Fruit fly (Drosophila melanogaster) Kc167 (cell line): Measurements from ENCODE around the gene Pura.

ENCODE experiments used
- Myc ChIP-seq: fragments of >200 bp; optimal IDR thresholded peaks from 2 replicates; lab custom pipeline; 2017; ENCODE audit warnings: missing external identifiers
- Sin3A ChIP-seq: fragments of >200 bp; optimal IDR thresholded peaks from 2 replicates; lab custom pipeline; 2018; ENCODE audit warnings: missing external identifiers
- h ChIP-seq: fragments of >200 bp; optimal IDR thresholded peaks from 3 replicates; lab custom pipeline; 2018; ENCODE audit warnings: missing external identifiers
- insv ChIP-seq: fragments of >200 bp; optimal IDR thresholded peaks from 3 replicates; lab custom pipeline; 2018; ENCODE audit warnings: missing external identifiers
- psq ChIP-seq: fragments of >200 bp; optimal IDR thresholded peaks from 2 replicates; lab custom pipeline; 2017; ENCODE audit warnings: missing external identifiers
- ttk ChIP-seq: sonication (Bioruptor generic); optimal IDR thresholded peaks from 2 replicates; lab custom pipeline; 2017; ENCODE audit warnings: missing external identifiers

Gene Pura

dm6 chr3L:7592113-7592752, 658 bp upstream of the Pura start:
- no peak for TF ChIP-seq insv (lab: Kevin White, UChicago)
- TF ChIP-seq psq, result no peak
- TF ChIP-seq h (lab: Kevin White, UChicago), result no peak

dm6 chr3L:7598329-7598728, 5.4 kb downstream of the Pura start:
- TF ChIP-seq h (lab: Kevin White, UChicago), result no peak
- TF ChIP-seq Myc (lab: Kevin White, UChicago), result no peak
- TF ChIP-seq psq, result no peak
- no peak for TF ChIP-seq insv (lab: Kevin White, UChicago)
- no peak for TF ChIP-seq Sin3A (lab: Kevin White, UChicago)
- no peak for TF ChIP-seq ttk (lab: Kevin White, UChicago)

dm6 chr3L:7601122-7601841, 8.4 kb downstream of the Pura start:
- TF ChIP-seq Myc (lab: Kevin White, UChicago), result no peak
- no peak for TF ChIP-seq h (lab: Kevin White, UChicago)
- no peak for TF ChIP-seq Sin3A (lab: Kevin White, UChicago)
- TF ChIP-seq insv (lab: Kevin White, UChicago), result no peak
- no peak for TF ChIP-seq psq
- no peak for TF ChIP-seq ttk (lab: Kevin White, UChicago)

dm6 chr3L:7603397-7603796, 10.5 kb downstream of the Pura start:
- TF ChIP-seq psq (no peak), insv (lab: Kevin White, UChicago) (no peak), Myc (lab: Kevin White, UChicago) (no peak), h (lab: Kevin White, UChicago) (no peak), Sin3A (lab: Kevin White, UChicago) (no peak), ttk (lab: Kevin White, UChicago) (no peak)

- TF ChIP-seq insv (lab: Kevin White, UChicago) (no peak), Myc (lab: Kevin White, UChicago) (no peak), ttk (lab: Kevin White, UChicago) (no peak), Sin3A (lab: Kevin White, UChicago) (no peak), psq (no peak), h (lab: Kevin White, UChicago) (no peak)
Observed at dm6 chr3L:7604863-7605262, 12.0 kb downstream of the Pura start.

dm6 chr3L:7606336-7607001, 13.6 kb downstream of the Pura start:
- TF ChIP-seq h (lab: Kevin White, UChicago) (no peak), ttk (lab: Kevin White, UChicago) (no peak), Sin3A (lab: Kevin White, UChicago) (no peak), psq (no peak), Myc (lab: Kevin White, UChicago) (no peak), insv (lab: Kevin White, UChicago) (no peak)

dm6 chr3L:7610522-7610921, 17.6 kb downstream of the Pura start:
- TF ChIP-seq psq (no peak), Myc (lab: Kevin White, UChicago) (no peak), h (lab: Kevin White, UChicago) (no peak), Sin3A (lab: Kevin White, UChicago) (no peak), ttk (lab: Kevin White, UChicago) (no peak)

- TF ChIP-seq ttk (lab: Kevin White, UChicago), result no peak
- no peak for TF ChIP-seq insv (lab: Kevin White, UChicago)
- TF ChIP-seq h (lab: Kevin White, UChicago), result no peak
- no peak for TF ChIP-seq Myc (lab: Kevin White, UChicago)
- TF ChIP-seq Sin3A (lab: Kevin White, UChicago), result no peak
- TF ChIP-seq psq, result no peak
Observed at dm6 chr3L:7611229-7611628, 18.3 kb downstream of the Pura start.

dm6 chr3L:7614226-7614625, 21.3 kb downstream of the Pura start:
- no peak for TF ChIP-seq psq
- TF ChIP-seq h (lab: Kevin White, UChicago), result no peak
- no peak for TF ChIP-seq Myc (lab: Kevin White, UChicago)
- TF ChIP-seq Sin3A (lab: Kevin White, UChicago), result no peak
- no peak for TF ChIP-seq insv (lab: Kevin White, UChicago)
- TF ChIP-seq ttk (lab: Kevin White, UChicago), result no peak

- no peak for TF ChIP-seq h (lab: Kevin White, UChicago)
- TF ChIP-seq Sin3A (lab: Kevin White, UChicago), result no peak
- no peak for TF ChIP-seq ttk (lab: Kevin White, UChicago)
- TF ChIP-seq Myc (lab: Kevin White, UChicago), result no peak
- TF ChIP-seq insv (lab: Kevin White, UChicago), result no peak
- TF ChIP-seq psq, result no peak
Observed at dm6 chr3L:7617436-7617979, 24.6 kb downstream of the Pura start.

dm6 chr3L:7624561-7624960, 31.7 kb downstream of the Pura start:
- TF ChIP-seq insv (lab: Kevin White, UChicago) (no peak), ttk (lab: Kevin White, UChicago) (no peak), Myc (lab: Kevin White, UChicago) (no peak), h (lab: Kevin White, UChicago) (no peak), psq (no peak), Sin3A (lab: Kevin White, UChicago) (no peak)
